Fruit fly (Drosophila melanogaster): Measurements from ENCODE around the gene Crag.

The Crag gene

DNA sequence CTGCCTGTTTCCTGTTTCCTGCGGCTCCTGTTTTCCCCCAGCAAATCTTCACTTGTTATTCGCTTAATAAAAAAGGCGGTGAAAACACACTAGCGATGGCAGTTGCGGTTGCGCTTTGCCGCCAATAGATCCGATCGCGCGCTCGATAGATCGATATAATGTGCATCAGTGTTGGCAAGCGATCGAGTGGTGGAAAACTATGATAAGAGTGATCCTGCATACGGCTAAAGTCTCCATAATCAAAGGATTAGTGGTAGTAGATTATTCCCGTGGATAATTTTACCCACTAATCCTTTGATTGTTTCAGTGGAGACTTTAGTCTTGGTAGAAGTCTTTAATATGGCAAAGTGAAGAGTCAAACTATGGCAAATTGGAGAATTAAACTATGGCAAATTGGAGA, 14.4 kb downstream of the Crag start, which contains the start of gene Caf1-180 (continued):
- TF ChIP-seq Dip3 (GFP tag; optimal IDR thresholded peaks at IDR 0.05) = peak; percentile 39
- TF ChIP-seq CG3847 (GFP tag; IDR thresholded peaks at IDR 0.05) = peak; percentile 61; the same call in 1 of the 2 replicates
- peak; percentile 54; the same call in 1 of the 2 replicates for TF ChIP-seq ato (GFP tag; IDR thresholded peaks at IDR 0.05; ENCODE audit: partially characterized antibody)
- TF ChIP-seq MESR4 (GFP tag; optimal IDR thresholded peaks at IDR 0.05) = peak; percentile 26
- TF ChIP-seq CG11456 (GFP tag; IDR thresholded peaks at IDR 0.05) = peak; percentile 49; the same call in 1 of the 3 replicates
- peak; percentile 18 for TF ChIP-seq CG9876 (GFP tag; optimal IDR thresholded peaks at IDR 0.05)
- TF ChIP-seq CG17912 (GFP tag; optimal IDR thresholded peaks at IDR 0.05) = peak; percentile 43
- no peak for TF ChIP-seq aop (GFP tag; IDR thresholded peaks at IDR 0.05)
- no peak for TF ChIP-seq schlank (tag; optimal IDR thresholded peaks at IDR 0.05)
- peak; percentile 92 for TF ChIP-seq pros (GFP tag; optimal IDR thresholded peaks at IDR 0.05)
- no peak for TF ChIP-seq Nf-YA (GFP tag; IDR thresholded peaks at IDR 0.05)
- TF ChIP-seq CG16813 (GFP tag; IDR thresholded peaks at IDR 0.05; ENCODE audit: partially characterized antibody) = peak; percentile 87
- TF ChIP-seq ftz-f1 (GFP tag; optimal IDR thresholded peaks at IDR 0.05) = peak; percentile 2
- TF ChIP-seq CG7786 (GFP tag; optimal IDR thresholded peaks at IDR 0.05) = peak; percentile 47
- TF ChIP-seq Kr (GFP tag; optimal IDR thresholded peaks at IDR 0.05) = peak; percentile 92
- TF ChIP-seq Hr3 (GFP tag; optimal IDR thresholded peaks at IDR 0.05) = no peak
- TF ChIP-seq ERR (GFP tag; optimal IDR thresholded peaks at IDR 0.05) = no peak
- no peak for TF ChIP-seq CG10543 (GFP tag; optimal IDR thresholded peaks at IDR 0.05)
- TF ChIP-seq dpn (GFP tag; optimal IDR thresholded peaks at IDR 0.05) = peak; percentile 30 to 33
- peak; percentile 40 for TF ChIP-seq CG17829 (tag; optimal IDR thresholded peaks at IDR 0.05)
- peak; percentile 37 for TF ChIP-seq CG13624 (GFP tag; optimal IDR thresholded peaks at IDR 0.05)
- TF ChIP-seq CG33213 (GFP tag; optimal IDR thresholded peaks at IDR 0.05) = peak; percentile 60
- peak; percentile 88 for TF ChIP-seq pita (GFP tag; optimal IDR thresholded peaks at IDR 0.05)
- no peak for TF ChIP-seq usp (GFP tag; optimal IDR thresholded peaks at IDR 0.05)
- TF ChIP-seq CG14860 (GFP tag; IDR thresholded peaks at IDR 0.05; ENCODE audit: partially characterized antibody) = peak; percentile 57; the same call in 2 of the 3 replicates
- TF ChIP-seq zfh2 (GFP tag; optimal IDR thresholded peaks at IDR 0.05) = peak; percentile 63
- peak; percentile 54 for TF ChIP-seq CG2120 (GFP tag; optimal IDR thresholded peaks at IDR 0.05)
- peak; percentile 45 for TF ChIP-seq pho (GFP tag; optimal IDR thresholded peaks at IDR 0.05)
- peak; percentile 83 for TF ChIP-seq pzg (GFP tag; optimal IDR thresholded peaks at IDR 0.05)
- TF ChIP-seq chif (GFP tag; optimal IDR thresholded peaks at IDR 0.05) = peak in 1 of 2 experiments; percentile 31
- no peak for TF ChIP-seq CG17385 (GFP tag; optimal IDR thresholded peaks at IDR 0.05)
- peak; percentile 36 for TF ChIP-seq CG8290 (GFP tag; optimal IDR thresholded peaks at IDR 0.05)
- peak in 1 of 2 experiments; percentile 8 for TF ChIP-seq CG8290 (tag; optimal IDR thresholded peaks at IDR 0.05)
- no peak for TF ChIP-seq Neu2 (GFP tag; optimal IDR thresholded peaks at IDR 0.05; ENCODE audit: borderline replicate concordance)
- TF ChIP-seq CG8388 (GFP tag; optimal IDR thresholded peaks at IDR 0.05) = no peak
- peak; percentile 78 for TF ChIP-seq inv (GFP tag; IDR thresholded peaks at IDR 0.05; ENCODE audit: partially characterized antibody)
- peak; percentile 43 for TF ChIP-seq phol (tag; optimal IDR thresholded peaks at IDR 0.05)
- no peak for TF ChIP-seq Usf (GFP tag; optimal IDR thresholded peaks at IDR 0.05)
- TF ChIP-seq unc-4 (GFP tag; IDR thresholded peaks at IDR 0.05; ENCODE audit: partially characterized antibody) = peak; percentile 75
- TF ChIP-seq Lhr (GFP tag; optimal IDR thresholded peaks at IDR 0.05) = peak; percentile 27
- TF ChIP-seq MBD-R2 (GFP tag; IDR thresholded peaks at IDR 0.05) = peak; percentile 92
- peak; percentile 2 for TF ChIP-seq CG30020 (tag; optimal IDR thresholded peaks at IDR 0.05)
- TF ChIP-seq insv (GFP tag; optimal IDR thresholded peaks at IDR 0.05) = peak in 1 of 2 experiments; percentile 88
- peak; percentile 71 for TF ChIP-seq CHES-1-like (GFP tag; optimal IDR thresholded peaks at IDR 0.05)
- TF ChIP-seq CG10979 (tag; optimal IDR thresholded peaks at IDR 0.05) = peak; percentile 1
- TF ChIP-seq CG7745 (tag; optimal IDR thresholded peaks at IDR 0.05) = no peak
- no peak for TF ChIP-seq tap (tag; optimal IDR thresholded peaks at IDR 0.05)
- TF ChIP-seq CoRest (tag; optimal IDR thresholded peaks at IDR 0.05) = peak; percentile 53
- peak; percentile 29 for TF ChIP-seq HLH54F (GFP tag; optimal IDR thresholded peaks at IDR 0.05)
- TF ChIP-seq stwl (tag; optimal IDR thresholded peaks at IDR 0.05) = peak; percentile 43

Data from whole organism, embryonic.